Worm (Caenorhabditis elegans): ENCODE measurements around the gene ccch-5.

The ccch-5 gene

ce11 chrIV:14953802-14954201 is 34.4 kb downstream of the ccch-5 start (continued):
- TF ChIP-seq lin-38 (GFP tag; IDR thresholded peaks at IDR 0.05): peak; percentile 52
- no peak for TF ChIP-seq nhr-111 (GFP tag; optimal IDR thresholded peaks at IDR 0.05)

- TF ChIP-seq fkh-10 (GFP tag; optimal IDR thresholded peaks at IDR 0.05) (no peak), daf-8 (GFP tag; IDR thresholded peaks at IDR 0.05) (no peak), lsy-2 (tag; optimal IDR thresholded peaks at IDR 0.05) (peak in 1 of 2 experiments; percentile 55), mdl-1 (tag; optimal IDR thresholded peaks at IDR 0.05) (no peak), Y5F2A.4 (GFP tag; optimal IDR thresholded peaks at IDR 0.05) (no peak), sdz-12 (GFP tag; optimal IDR thresholded peaks at IDR 0.05) (no peak)
Measured at ce11 chrIV:14954842-14955241, 35.4 kb downstream of the ccch-5 start.

- no peak for TF ChIP-seq spr-3 (GFP tag; optimal IDR thresholded peaks at IDR 0.05)
- TF ChIP-seq unc-130 (GFP tag; optimal IDR thresholded peaks at IDR 0.05): peak; percentile 32
- TF ChIP-seq mdt-29 (GFP tag; IDR thresholded peaks at IDR 0.05): no peak
- no peak for TF ChIP-seq nhr-28 (tag; optimal IDR thresholded peaks at IDR 0.05)
- no peak for TF ChIP-seq T20F7.1 (GFP tag; optimal IDR thresholded peaks at IDR 0.05)
- TF ChIP-seq unc-62 (GFP tag; optimal IDR thresholded peaks at IDR 0.05 in 1 of 2): no peak
- no peak for TF ChIP-seq unc-62 (tag; optimal IDR thresholded peaks at IDR 0.05)
- peak; percentile 64 for TF ChIP-seq R02D3.7 (tag; optimal IDR thresholded peaks at IDR 0.05)
- TF ChIP-seq mes-2 (tag; optimal IDR thresholded peaks at IDR 0.05; ENCODE audit: poor library complexity, severe bottlenecking): peak; percentile 51
- TF ChIP-seq nhr-237 (tag; optimal IDR thresholded peaks at IDR 0.05): no peak
- peak; percentile 77 for TF ChIP-seq lin-38 (GFP tag; IDR thresholded peaks at IDR 0.05)
- TF ChIP-seq Y48G9A.11 (GFP tag; IDR thresholded peaks at IDR 0.05): 0 out of 2 replicates have a peak, but pooled peaks have one; percentile 8
- no peak for TF ChIP-seq ZK546.5 (tag; optimal IDR thresholded peaks at IDR 0.05)
- TF ChIP-seq jun-1 (tag; optimal IDR thresholded peaks at IDR 0.05): no peak
- TF ChIP-seq skn-1 (tag; optimal IDR thresholded peaks at IDR 0.05): no peak
- peak; percentile 22 for TF ChIP-seq dpl-1 (GFP tag; optimal IDR thresholded peaks at IDR 0.05)
- no peak for TF ChIP-seq nhr-77 (tag; optimal IDR thresholded peaks at IDR 0.05)
- no peak for TF ChIP-seq zip-11 (GFP tag; IDR thresholded peaks at IDR 0.05)
- TF ChIP-seq aha-1 (tag): peak; percentile 75
- peak; percentile 95 for TF ChIP-seq snpc-1.2 (GFP tag; IDR thresholded peaks at IDR 0.05)
Measured at ce11 chrIV:14956693-14957281, 37.4 kb downstream of the ccch-5 start.

- TF ChIP-seq R02D3.7 (tag; optimal IDR thresholded peaks at IDR 0.05) (no peak), snpc-1.2 (GFP tag; IDR thresholded peaks at IDR 0.05) (peak; percentile 82), T26A8.4 (GFP tag; IDR thresholded peaks at IDR 0.05) (no peak), lin-38 (GFP tag; IDR thresholded peaks at IDR 0.05) (peak; percentile 53)
Measured at ce11 chrIV:14958551-14958950, 39.1 kb downstream of the ccch-5 start, which contains the start of gene Y41E3.1. Gene Y41E3.1 (minus strand): TSS chrIV:14958874.

- no peak for TF ChIP-seq tra-1 (GFP tag; IDR thresholded peaks at IDR 0.05)
- no peak for TF ChIP-seq nhr-42 (GFP tag; IDR thresholded peaks at IDR 0.05)
- peak; percentile 73; the same call in 1 of the 2 replicates for TF ChIP-seq php-3 (GFP tag; IDR thresholded peaks at IDR 0.05)
- peak; percentile 68 for TF ChIP-seq mep-1 (tag; optimal IDR thresholded peaks at IDR 0.05)
- TF ChIP-seq jun-1 (tag; optimal IDR thresholded peaks at IDR 0.05): no peak
- TF ChIP-seq pqm-1 (tag; optimal IDR thresholded peaks at IDR 0.05): peak; percentile 96
- no peak for TF ChIP-seq mxl-2 (GFP tag; conservative IDR thresholded peaks at IDR 0.05)
- TF ChIP-seq spr-1 (tag; optimal IDR thresholded peaks at IDR 0.05): no peak
- TF ChIP-seq nhr-41 (GFP tag; IDR thresholded peaks at IDR 0.05): no peak
- TF ChIP-seq ceh-28 (tag; optimal IDR thresholded peaks at IDR 0.05): no peak
- TF ChIP-seq fos-1 (tag; optimal IDR thresholded peaks at IDR 0.05): no peak
- no peak for TF ChIP-seq saeg-2 (GFP tag; IDR thresholded peaks at IDR 0.05)
- TF ChIP-seq ceh-20 (GFP tag; IDR thresholded peaks at IDR 0.05): no peak
- peak; percentile 41 for TF ChIP-seq hmg-1.1 (GFP tag; IDR thresholded peaks at IDR 0.05)
- TF ChIP-seq vab-7 (GFP tag; IDR thresholded peaks at IDR 0.05): no peak
- peak; percentile 44 for TF ChIP-seq hlh-30 (tag; optimal IDR thresholded peaks at IDR 0.05; ENCODE audit: insufficient read depth)
- no peak for TF ChIP-seq egl-43 (GFP tag; IDR thresholded peaks at IDR 0.05)
- peak; percentile 32 for TF ChIP-seq ztf-7 (tag; optimal IDR thresholded peaks at IDR 0.05)
- TF ChIP-seq dmd-9 (GFP tag; IDR thresholded peaks at IDR 0.05): no peak
- peak; percentile 96 for TF ChIP-seq lin-38 (GFP tag; IDR thresholded peaks at IDR 0.05)
Measured at ce11 chrIV:14959375-14959774, 40.0 kb downstream of the ccch-5 start.
